Worm (Caenorhabditis elegans): ENCODE measurements around the gene gst-11.
A peak's percentile ranks its signal among the peaks of the same experiment; 100 is the strongest.

The gst-11 gene

ce11 chrX:3633654-3634053, at the start of gene gst-11:
Gene gst-11 (minus strand): TSS chrX:3633754.
- TF ChIP-seq nhr-21 (tag; optimal IDR thresholded peaks at IDR 0.05) = no peak
- TF ChIP-seq nhr-23 (tag; optimal IDR thresholded peaks at IDR 0.05) = no peak
- TF ChIP-seq unc-62 (GFP tag; optimal IDR thresholded peaks at IDR 0.05) = no peak
- no peak for TF ChIP-seq nhr-25 (tag; optimal IDR thresholded peaks at IDR 0.05)
- TF ChIP-seq unc-55 (GFP tag; optimal IDR thresholded peaks at IDR 0.05) = no peak

ce11 chrX:3683060-3683459, 49.5 kb upstream of the gst-11 start:
- TF ChIP-seq skn-1 (tag; optimal IDR thresholded peaks at IDR 0.05) (no peak), nhr-6 (tag; optimal IDR thresholded peaks at IDR 0.05) (no peak), snpc-4 (tag; optimal IDR thresholded peaks at IDR 0.05) (no peak), sem-4 (tag; optimal IDR thresholded peaks at IDR 0.05) (no peak), fos-1 (tag; optimal IDR thresholded peaks at IDR 0.05) (no peak), ama-1 (optimal IDR thresholded peaks at IDR 0.05) (no peak), F13H6.1 (tag; optimal IDR thresholded peaks at IDR 0.05) (no peak), gmeb-1 (tag; optimal IDR thresholded peaks at IDR 0.05) (no peak), lin-13 (GFP tag; optimal IDR thresholded peaks at IDR 0.05) (no peak), ceh-82 (tag; optimal IDR thresholded peaks at IDR 0.05) (no peak), nhr-237 (tag; optimal IDR thresholded peaks at IDR 0.05) (no peak), egl-27 (tag; optimal IDR thresholded peaks at IDR 0.05) (no peak), nhr-12 (tag; optimal IDR thresholded peaks at IDR 0.05) (no peak), sma-3 (GFP tag; optimal IDR thresholded peaks at IDR 0.05) (no peak), dmd-4 (tag; optimal IDR thresholded peaks at IDR 0.05) (no peak), ztf-11 (tag; optimal IDR thresholded peaks at IDR 0.05) (no peak), lsy-2 (tag; optimal IDR thresholded peaks at IDR 0.05) (no peak), mdl-1 (tag; optimal IDR thresholded peaks at IDR 0.05) (no peak), nhr-23 (tag; optimal IDR thresholded peaks at IDR 0.05) (no peak)

ce11 chrX:3680544-3681214, 47.1 kb upstream of the gst-11 start, which contains the start of gene tsp-17:
Gene tsp-17 (plus strand): TSS chrX:3681164.
- TF ChIP-seq nhr-129 (tag; optimal IDR thresholded peaks at IDR 0.05) (peak; percentile 25), aly-2 (tag; optimal IDR thresholded peaks at IDR 0.05) (no peak), nhr-12 (tag; optimal IDR thresholded peaks at IDR 0.05) (no peak), ztf-11 (tag; optimal IDR thresholded peaks at IDR 0.05) (no peak)

- TF ChIP-seq lsy-2 (tag; optimal IDR thresholded peaks at IDR 0.05) (peak in 1 of 2 experiments; percentile 13), sem-4 (tag; optimal IDR thresholded peaks at IDR 0.05) (no peak), unc-55 (GFP tag; optimal IDR thresholded peaks at IDR 0.05) (peak; percentile 38), blmp-1 (tag; optimal IDR thresholded peaks at IDR 0.05; ENCODE audit: insufficient read depth) (peak; percentile 1), crh-2 (tag; optimal IDR thresholded peaks at IDR 0.05) (peak; percentile 55), fos-1 (tag; optimal IDR thresholded peaks at IDR 0.05) (peak; percentile 16), egl-27 (tag; optimal IDR thresholded peaks at IDR 0.05) (peak; percentile 24), nhr-10 (tag; optimal IDR thresholded peaks at IDR 0.05) (no peak), mbf-1 (tag; optimal IDR thresholded peaks at IDR 0.05) (no peak), unc-62 (GFP tag; optimal IDR thresholded peaks at IDR 0.05) (no peak), nhr-129 (tag; optimal IDR thresholded peaks at IDR 0.05) (peak; percentile 74), nhr-21 (tag; optimal IDR thresholded peaks at IDR 0.05) (peak; percentile 1), F13H6.1 (tag; optimal IDR thresholded peaks at IDR 0.05) (peak; percentile 21), gmeb-1 (tag; optimal IDR thresholded peaks at IDR 0.05) (peak; percentile 32), sma-3 (GFP tag; optimal IDR thresholded peaks at IDR 0.05) (peak; percentile 54), nhr-25 (tag; optimal IDR thresholded peaks at IDR 0.05) (peak; percentile 49), mdl-1 (tag; optimal IDR thresholded peaks at IDR 0.05) (peak in 1 of 2 experiments; percentile 23), sma-9 (GFP tag; optimal IDR thresholded peaks at IDR 0.05) (peak; percentile 85), sma-9 (tag; optimal IDR thresholded peaks at IDR 0.05) (no peak)
These were observed 45.1 kb upstream of the gst-11 start, which contains the start of gene tag-52 for ce11 chrX:3678507-3679175. Gene tag-52 (minus strand): TSS chrX:3678557.

ce11 chrX:3673584-3674108, 40.1 kb upstream of the gst-11 start, which contains the start of gene ceh-63:
Gene ceh-63 (minus strand): TSS chrX:3674058.
- TF ChIP-seq nhr-10 (tag; optimal IDR thresholded peaks at IDR 0.05) (no peak), nhr-21 (tag; optimal IDR thresholded peaks at IDR 0.05) (no peak), dmd-4 (tag; optimal IDR thresholded peaks at IDR 0.05) (no peak), ceh-16 (tag; optimal IDR thresholded peaks at IDR 0.05) (no peak), blmp-1 (tag; optimal IDR thresholded peaks at IDR 0.05; ENCODE audit: insufficient read depth) (no peak), sem-4 (tag; optimal IDR thresholded peaks at IDR 0.05) (no peak), mab-5 (tag; optimal IDR thresholded peaks at IDR 0.05) (no peak), nhr-23 (tag; optimal IDR thresholded peaks at IDR 0.05) (no peak), Y55F3AM.14 (GFP tag; optimal IDR thresholded peaks at IDR 0.05) (no peak), ztf-4 (tag; optimal IDR thresholded peaks at IDR 0.05) (no peak)

Measured in whole organism, L2 larva.